Worm (Caenorhabditis elegans) whole organism, L4/young adult: ENCODE results near the gene T19C4.1.

Experiments used
- W03F9.2 ChIP-seq: fragments of 150-350 bp; optimal IDR thresholded peaks from 2 replicates; lab custom pipeline; 2014; ENCODE audit warnings: missing biosample characterization, missing genetic modification characterization
- dao-5 ChIP-seq: sonication (generic microtip); optimal IDR thresholded peaks from 2 replicates; lab custom pipeline; 2016; ENCODE audit warnings: missing genotype, missing genetic modification characterization, moderate library complexity, missing compliant biosample characterization
- him-1 ChIP-seq: sonication (generic microtip); optimal IDR thresholded peaks from 2 replicates; lab custom pipeline; 2016; ENCODE audit warnings: missing genotype, missing genetic modification reagents, missing genetic modification characterization, missing compliant biosample characterization

DNA sequence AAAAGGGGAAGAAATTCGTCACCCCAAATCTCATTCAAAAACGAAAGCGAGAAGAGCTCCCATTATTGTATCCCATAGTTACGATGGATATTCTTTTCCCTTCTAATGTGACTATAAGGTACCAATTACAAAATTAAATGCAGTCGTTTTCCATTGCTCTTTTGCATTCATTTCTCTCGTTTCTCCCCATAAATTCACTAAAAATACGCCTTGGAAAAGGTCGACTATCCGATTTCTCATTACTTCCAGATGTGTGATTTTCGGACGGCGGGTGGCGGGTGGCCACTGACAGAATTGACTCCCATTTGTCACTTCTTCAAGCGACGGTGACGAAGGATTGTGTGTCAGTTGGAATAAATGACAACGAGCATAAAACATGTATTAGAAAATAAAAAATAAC lies 16.0 kb upstream of the T19C4.1 start:
- TF ChIP-seq W03F9.2 (tag; lab: Kevin White, UChicago) (no peak), him-1 (no peak), dao-5 (tag; lab: Kevin White, UChicago) (no peak)
